Worm (Caenorhabditis elegans): Measurements from ENCODE around the gene F45G2.8.

DNA sequence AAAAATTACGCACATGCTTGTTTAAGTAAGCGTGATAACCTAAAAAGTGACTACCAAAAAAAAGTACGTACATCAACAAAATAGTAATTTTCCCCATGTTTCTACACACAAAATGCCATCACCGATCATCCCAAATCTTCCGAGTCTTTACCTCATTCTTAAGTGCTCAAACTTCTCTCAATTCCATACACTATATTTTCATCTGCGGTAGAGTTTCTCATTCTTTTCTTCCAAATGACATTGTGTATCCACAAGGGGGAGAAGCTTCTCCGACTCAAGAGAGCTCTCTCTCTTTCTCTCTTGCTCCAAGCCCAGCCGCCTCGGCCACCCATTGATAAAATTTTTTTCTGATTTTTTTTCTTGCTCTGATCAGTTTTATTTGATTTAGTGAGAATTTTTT, 26.0 kb downstream of the F45G2.8 start, which contains the start of gene myo-6:
- TF ChIP-seq nhr-21 (tag; optimal IDR thresholded peaks at IDR 0.05) (no peak), nhr-237 (tag; optimal IDR thresholded peaks at IDR 0.05) (no peak), nhr-77 (tag; optimal IDR thresholded peaks at IDR 0.05) (no peak), fos-1 (tag; optimal IDR thresholded peaks at IDR 0.05) (no peak), ztf-1 (GFP tag; conservative IDR thresholded peaks at IDR 0.05) (no peak), unc-55 (GFP tag; optimal IDR thresholded peaks at IDR 0.05) (no peak), elt-3 (tag; optimal IDR thresholded peaks at IDR 0.05) (no peak), ztf-11 (tag; optimal IDR thresholded peaks at IDR 0.05) (no peak), ama-1 (optimal IDR thresholded peaks at IDR 0.05) (no peak), unc-62 (GFP tag; optimal IDR thresholded peaks at IDR 0.05) (no peak), nhr-12 (tag; optimal IDR thresholded peaks at IDR 0.05) (no peak)
